Worm (Caenorhabditis elegans) whole organism, mixed stage, embryonic: ENCODE data around the gene nspb-8.

ENCODE experiments used
- M03D4.4 ChIP-seq: sonication (generic microtip); optimal IDR thresholded peaks from 2 replicates; lab custom pipeline; 2017; ENCODE audit warnings: mild to moderate bottlenecking, missing genetic modification characterization, missing compliant biosample characterization
- bed-3 ChIP-seq: fragments of 200-800 bp; sonication (Bioruptor generic); optimal IDR thresholded peaks from 3 replicates; lab custom pipeline; 2018; ENCODE audit warnings: mild to moderate bottlenecking, missing genetic modification characterization, moderate library complexity, missing compliant biosample characterization
- blmp-1 ChIP-seq: fragments of 150-350 bp; optimal IDR thresholded peaks from 2 replicates; lab custom pipeline; 2014; ENCODE audit warnings: missing biosample characterization, missing genetic modification characterization
- ceh-39 ChIP-seq: fragments of 150-350 bp; optimal IDR thresholded peaks from 2 replicates; lab custom pipeline; 2014; ENCODE audit warnings: missing biosample characterization, missing genetic modification characterization
- ceh-43 ChIP-seq: fragments of 200-800 bp; sonication (Bioruptor generic); optimal IDR thresholded peaks from 2 replicates; lab custom pipeline; 2018; ENCODE audit warnings: mild to moderate bottlenecking, missing genetic modification characterization, moderate library complexity, missing compliant biosample characterization
- ces-1 ChIP-seq: fragments of 150-350 bp; optimal IDR thresholded peaks from 2 replicates; lab custom pipeline; 2014; ENCODE audit warnings: missing biosample characterization, missing genetic modification reagents, missing genetic modification characterization
- drap-1 ChIP-seq: fragments of 200-800 bp; sonication (Bioruptor generic); optimal IDR thresholded peaks from 3 replicates; lab custom pipeline; 2018; ENCODE audit warnings: mild to moderate bottlenecking, missing genetic modification characterization, missing compliant biosample characterization
- elt-1 ChIP-seq: sonication (generic microtip); optimal IDR thresholded peaks from 2 replicates; lab custom pipeline; 2017; ENCODE audit warnings: missing genetic modification characterization, mild to moderate bottlenecking, missing compliant biosample characterization, antibody characterized with exemption, moderate library complexity, borderline replicate concordance; ENCODE audit not compliant: insufficient read depth
- elt-3 ChIP-seq: fragments of 150-350 bp; optimal IDR thresholded peaks from 2 replicates; lab custom pipeline; 2014; ENCODE audit warnings: missing biosample characterization, missing genetic modification characterization
- flh-1 ChIP-seq: fragments of 200-800 bp; sonication (Bioruptor generic); optimal IDR thresholded peaks from 2 replicates; lab custom pipeline; 2018; ENCODE audit warnings: mild to moderate bottlenecking, missing genetic modification characterization, moderate library complexity, missing compliant biosample characterization
- ham-2 ChIP-seq: fragments of 200-800 bp; sonication (Bioruptor generic); optimal IDR thresholded peaks from 2 replicates; lab custom pipeline; 2018; ENCODE audit warnings: mild to moderate bottlenecking, missing genetic modification characterization, missing compliant biosample characterization
- hlh-1 ChIP-seq: fragments of 150-350 bp; optimal IDR thresholded peaks from 2 replicates; lab custom pipeline; 2014; ENCODE audit warnings: missing biosample characterization, missing genetic modification reagents, missing genetic modification characterization
- lin-13 ChIP-seq: fragments of 150-350 bp; optimal IDR thresholded peaks from 2 replicates; lab custom pipeline; 2014; ENCODE audit warnings: missing biosample characterization, missing genetic modification characterization
- lin-32 ChIP-seq: fragments of 200-800 bp; sonication (Bioruptor generic); optimal IDR thresholded peaks from 2 replicates; lab custom pipeline; 2018; ENCODE audit warnings: mild to moderate bottlenecking, missing genetic modification characterization, missing compliant biosample characterization
- lsy-2 ChIP-seq: fragments of 150-350 bp; optimal IDR thresholded peaks from 2 replicates; lab custom pipeline; 2014; ENCODE audit warnings: missing biosample characterization, missing genetic modification characterization
- mab-5 ChIP-seq: fragments of 150-350 bp; optimal IDR thresholded peaks from 2 replicates; lab custom pipeline; 2014; ENCODE audit warnings: missing biosample characterization, missing genetic modification characterization
- mep-1 ChIP-seq: fragments of 150-350 bp; optimal IDR thresholded peaks from 2 replicates; lab custom pipeline; 2017; ENCODE audit warnings: missing biosample characterization, missing genetic modification reagents, missing genetic modification characterization, inconsistent platforms
- mls-2 ChIP-seq: sonication (generic microtip); optimal IDR thresholded peaks from 2 replicates; lab custom pipeline; 2016; ENCODE audit warnings: mild to moderate bottlenecking, missing genetic modification characterization, moderate library complexity, missing compliant biosample characterization
- nhr-2 ChIP-seq: fragments of 150-350 bp; optimal IDR thresholded peaks from 2 replicates; lab custom pipeline; 2014; ENCODE audit warnings: missing biosample characterization, missing genetic modification characterization
- nhr-237 ChIP-seq: fragments of 150-350 bp; optimal IDR thresholded peaks from 2 replicates; lab custom pipeline; 2014; ENCODE audit warnings: missing biosample characterization, missing genetic modification characterization
- nhr-28 ChIP-seq: fragments of 150-350 bp; optimal IDR thresholded peaks from 2 replicates; lab custom pipeline; 2014; ENCODE audit warnings: missing biosample characterization, missing genetic modification characterization
- nhr-76 ChIP-seq: sonication (generic microtip); optimal IDR thresholded peaks from 2 replicates; lab custom pipeline; 2017; ENCODE audit warnings: missing biosample characterization, missing genetic modification characterization
- sem-2 ChIP-seq: fragments of 200-800 bp; sonication (Bioruptor generic); optimal IDR thresholded peaks from 2 replicates; lab custom pipeline; 2018; ENCODE audit warnings: mild to moderate bottlenecking, missing genetic modification characterization, missing compliant biosample characterization
- snpc-4 ChIP-seq: fragments of 150-350 bp; optimal IDR thresholded peaks from 2 replicates; lab custom pipeline; 2014; ENCODE audit warnings: missing biosample characterization, missing genetic modification characterization
- sptf-1 ChIP-seq: sonication (generic microtip); optimal IDR thresholded peaks from 2 replicates; lab custom pipeline; 2017; ENCODE audit warnings: mild to moderate bottlenecking, missing genetic modification characterization, moderate library complexity, missing compliant biosample characterization
- tbx-8 ChIP-seq: fragments of 200-800 bp; sonication (Bioruptor generic); optimal IDR thresholded peaks from 2 replicates; lab custom pipeline; 2018; ENCODE audit warnings: mild to moderate bottlenecking, missing genetic modification characterization, moderate library complexity, missing compliant biosample characterization
- unc-120 ChIP-seq: sonication (generic microtip); optimal IDR thresholded peaks from 2 replicates; lab custom pipeline; 2017; ENCODE audit warnings: missing genetic modification characterization, missing compliant biosample characterization; ENCODE audit not compliant: poor library complexity, severe bottlenecking
- unc-39 ChIP-seq: fragments of 150-350 bp; optimal IDR thresholded peaks from 2 replicates; lab custom pipeline; 2014; ENCODE audit warnings: missing biosample characterization, missing genetic modification characterization
- unc-62 ChIP-seq: fragments of 150-350 bp; optimal IDR thresholded peaks from 2 replicates; lab custom pipeline; 2014; ENCODE audit warnings: missing biosample characterization, missing genetic modification reagents, missing genetic modification characterization
- zip-8 ChIP-seq: fragments of 150-350 bp; optimal IDR thresholded peaks from 2 replicates; lab custom pipeline; 2014; ENCODE audit warnings: missing biosample characterization, missing genetic modification characterization
- ztf-11 ChIP-seq: fragments of 150-350 bp; optimal IDR thresholded peaks from 2 replicates; lab custom pipeline; 2014; ENCODE audit warnings: missing biosample characterization, missing genetic modification characterization

nspb-8 gene

ce11 chrII:14605479-14605878 lies 25.0 kb upstream of the nspb-8 start, which contains the start of gene F19H8.2:
Gene F19H8.2 (minus strand): TSS chrII:14605869.
- TF ChIP-seq nhr-76 (no peak), ztf-11 (tag; lab: Kevin White, UChicago) (no peak), nhr-2 (tag; lab: Kevin White, UChicago) (no peak), ces-1 (GFP tag; lab: Kevin White, UChicago) (no peak), unc-62 (GFP tag; lab: Kevin White, UChicago) (no peak), sem-2 (GFP tag; lab: Kevin White, UChicago) (no peak), unc-39 (tag; lab: Kevin White, UChicago) (no peak), elt-3 (tag; lab: Kevin White, UChicago) (no peak), ceh-43 (GFP tag; lab: Kevin White, UChicago) (no peak), mab-5 (tag; lab: Kevin White, UChicago) (no peak), mep-1 (no peak)

- TF ChIP-seq mep-1 (no peak), drap-1 (no peak), sptf-1 (no peak), flh-1 (no peak), nhr-237 (tag; lab: Kevin White, UChicago) (no peak), unc-120 (no peak), lin-13 (tag; lab: Kevin White, UChicago) (no peak), ceh-39 (no peak), nhr-2 (tag; lab: Kevin White, UChicago) (no peak), M03D4.4 (tag; lab: Kevin White, UChicago) (no peak), ham-2 (GFP tag; lab: Kevin White, UChicago) (no peak)
Measured at ce11 chrII:14605026-14605425, 24.6 kb upstream of the nspb-8 start.

- no peak for TF ChIP-seq elt-3 (tag; lab: Kevin White, UChicago)
- TF ChIP-seq nhr-76 = no peak
- no peak for TF ChIP-seq blmp-1 (tag; lab: Kevin White, UChicago)
- TF ChIP-seq snpc-4 (tag; lab: Kevin White, UChicago) = no peak
- TF ChIP-seq lsy-2 = no peak
- TF ChIP-seq lin-13 (tag; lab: Kevin White, UChicago) = no peak
- no peak for TF ChIP-seq unc-39 (tag; lab: Kevin White, UChicago)
- TF ChIP-seq tbx-8 = no peak
- TF ChIP-seq mep-1 = no peak
- TF ChIP-seq hlh-1 = no peak
Measured at ce11 chrII:14604261-14604660, 23.8 kb upstream of the nspb-8 start.

- TF ChIP-seq elt-3 (tag; lab: Kevin White, UChicago) (no peak), mls-2 (no peak), unc-62 (GFP tag; lab: Kevin White, UChicago) (no peak), elt-1 (tag; lab: Kevin White, UChicago) (no peak), ceh-39 (no peak), unc-120 (no peak), sem-2 (GFP tag; lab: Kevin White, UChicago) (no peak), M03D4.4 (tag; lab: Kevin White, UChicago) (no peak), snpc-4 (tag; lab: Kevin White, UChicago) (no peak)
Measured at ce11 chrII:14602735-14603134, 22.3 kb upstream of the nspb-8 start.

ce11 chrII:14600852-14601313 lies 20.4 kb upstream of the nspb-8 start, which contains the start of gene tps-2:
Gene tps-2 (plus strand): TSS chrII:14600902.
- no peak for TF ChIP-seq M03D4.4 (tag; lab: Kevin White, UChicago)
- TF ChIP-seq ham-2 (GFP tag; lab: Kevin White, UChicago) = no peak
- TF ChIP-seq hlh-1 = no peak
- no peak for TF ChIP-seq ces-1 (GFP tag; lab: Kevin White, UChicago)
- TF ChIP-seq blmp-1 (tag; lab: Kevin White, UChicago) = no peak
- no peak for TF ChIP-seq unc-120
- no peak for TF ChIP-seq elt-3 (tag; lab: Kevin White, UChicago)
- no peak for TF ChIP-seq ceh-43 (GFP tag; lab: Kevin White, UChicago)
- no peak for TF ChIP-seq drap-1
- TF ChIP-seq nhr-2 (tag; lab: Kevin White, UChicago) = no peak

ce11 chrII:14599933-14600630 lies 19.6 kb upstream of the nspb-8 start:
- TF ChIP-seq mls-2 = no peak
- no peak for TF ChIP-seq mab-5 (tag; lab: Kevin White, UChicago)
- TF ChIP-seq ces-1 (GFP tag; lab: Kevin White, UChicago) = no peak
- no peak for TF ChIP-seq snpc-4 (tag; lab: Kevin White, UChicago)
- no peak for TF ChIP-seq zip-8 (tag; lab: Kevin White, UChicago)
- TF ChIP-seq nhr-237 (tag; lab: Kevin White, UChicago) = no peak
- TF ChIP-seq drap-1 = no peak
- TF ChIP-seq bed-3 = no peak
- TF ChIP-seq ceh-43 (GFP tag; lab: Kevin White, UChicago) = no peak
- TF ChIP-seq elt-1 (tag; lab: Kevin White, UChicago) = no peak
- TF ChIP-seq sem-2 (GFP tag; lab: Kevin White, UChicago) = no peak
- TF ChIP-seq flh-1 = no peak
- TF ChIP-seq nhr-28 (tag; lab: Kevin White, UChicago) = no peak
- TF ChIP-seq lsy-2 = no peak
- TF ChIP-seq unc-62 (GFP tag; lab: Kevin White, UChicago) = no peak
- TF ChIP-seq unc-120 = no peak
- TF ChIP-seq tbx-8 = no peak
- no peak for TF ChIP-seq lin-32
- no peak for TF ChIP-seq ham-2 (GFP tag; lab: Kevin White, UChicago)
- TF ChIP-seq ztf-11 (tag; lab: Kevin White, UChicago) = no peak
